Worm (Caenorhabditis elegans): ENCODE data around the gene srbc-33.

ce11 chrV:3482550-3483002 is 2.0 kb downstream of the srbc-33 start, which contains the start of gene lys-7:
- TF ChIP-seq unc-86 (tag; optimal IDR thresholded peaks at IDR 0.05) (no peak), madf-2 (tag; optimal IDR thresholded peaks at IDR 0.05) (no peak), fkh-10 (GFP tag; optimal IDR thresholded peaks at IDR 0.05) (no peak), ets-4 (tag; optimal IDR thresholded peaks at IDR 0.05) (no peak), ceh-34 (tag; optimal IDR thresholded peaks at IDR 0.05) (no peak), ceh-2 (tag; optimal IDR thresholded peaks at IDR 0.05) (no peak), pag-3 (tag; optimal IDR thresholded peaks at IDR 0.05; ENCODE audit: borderline replicate concordance) (no peak), pha-2 (tag; optimal IDR thresholded peaks at IDR 0.05) (no peak), ceh-31 (tag; optimal IDR thresholded peaks at IDR 0.05) (no peak), hlh-8 (tag; optimal IDR thresholded peaks at IDR 0.05) (no peak)
